Fruit fly (Drosophila melanogaster): Measurements from ENCODE around the gene CG5290.

dm6 chr3L:17895815-17896275 is 16.5 kb downstream of the CG5290 start, which contains the start of gene Tsp74F:
- TF ChIP-seq lz (GFP tag; optimal IDR thresholded peaks at IDR 0.05) (no peak), net (GFP tag; optimal IDR thresholded peaks at IDR 0.05) (no peak), CG11294 (GFP tag; IDR thresholded peaks at IDR 0.05) (no peak)

Measured in whole organism, prepupa.